Worm (Caenorhabditis elegans) whole organism, midembryonic: ENCODE measurements around the gene rpl-16.

Experiments used
- T22C8.4 ChIP-seq: fragments of 200-800 bp; sonication (Bioruptor generic); IDR thresholded peaks from 2 replicates; pipeline ENCODE4 v1.3.6; 2022; ENCODE audit warnings: missing genetic modification characterization, missing compliant biosample characterization
- cog-1 ChIP-seq: sonication (generic microtip); optimal IDR thresholded peaks from 2 replicates; lab custom pipeline; 2016; ENCODE audit warnings: missing genetic modification characterization, missing compliant biosample characterization

DNA sequence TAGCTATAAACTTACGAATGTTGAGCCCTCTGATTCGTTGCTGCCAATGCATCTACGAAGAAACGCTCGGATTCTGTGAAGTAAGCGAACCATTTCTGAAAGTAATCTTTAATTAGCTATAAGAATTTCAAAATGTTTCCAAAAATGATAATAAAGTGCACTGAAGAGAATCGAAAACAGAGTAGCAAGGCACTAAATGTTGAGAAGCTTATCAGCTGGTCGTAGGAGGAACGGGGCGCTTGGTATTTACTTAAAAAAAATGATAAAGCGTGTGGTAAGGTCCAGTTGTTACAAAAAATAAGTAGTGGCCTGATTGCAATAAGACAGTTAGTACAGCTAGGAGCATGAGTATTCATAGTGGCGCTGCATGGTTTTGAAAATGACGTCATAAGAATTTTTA, 42.9 kb upstream of the rpl-16 start, which contains the start of gene C54C6.7:
- TF ChIP-seq T22C8.4 (GFP tag; lab: Robert Waterston, UW) (no peak), cog-1 (tag; lab: Kevin White, UChicago) (no peak)
